Fruit fly (Drosophila melanogaster) whole organism: Measurements from ENCODE around the gene BNIP3.

ENCODE experiments used
- CG8478 ChIP-seq: fragments of >200 bp; optimal IDR thresholded peaks from 2 replicates; lab custom pipeline; 2018; ENCODE audit warnings: inconsistent platforms
- Dll ChIP-seq: fragments of >200 bp; optimal IDR thresholded peaks from 2 replicates; lab custom pipeline; 2017
- pan ChIP-seq: fragments of >200 bp; optimal IDR thresholded peaks from 2 replicates; lab custom pipeline; 2017
- psq ChIP-seq: fragments of >200 bp; optimal IDR thresholded peaks from 2 replicates; lab custom pipeline; 2017
- usp ChIP-seq: fragments of >200 bp; optimal IDR thresholded peaks from 2 replicates; lab custom pipeline; 2017; ENCODE audit warnings: missing biosample characterization, missing genetic modification characterization, mixed read lengths

- TF ChIP-seq CG8478 (lab: Kevin White, UChicago) (no peak), usp (GFP tag; lab: Kevin White, UChicago) (no peak), psq (lab: Kevin White, UChicago) (no peak), pan (lab: Kevin White, UChicago) (no peak), Dll (lab: Kevin White, UChicago) (no peak)
Observed at dm6 chr3L:20548201-20548854, 29.1 kb upstream of the BNIP3 start.
